Worm (Caenorhabditis elegans): Measurements from ENCODE around the gene nhr-55.

Gene nhr-55

ce11 chrV:439183-439749, 38.7 kb upstream of the nhr-55 start:
- no peak for TF ChIP-seq nhr-76 (tag; optimal IDR thresholded peaks at IDR 0.05)
- no peak for TF ChIP-seq eor-1 (tag; optimal IDR thresholded peaks at IDR 0.05)
- TF ChIP-seq R02D3.7 (tag; optimal IDR thresholded peaks at IDR 0.05): no peak
- TF ChIP-seq elt-3 (tag; optimal IDR thresholded peaks at IDR 0.05): no peak
- no peak for TF ChIP-seq ceh-16 (tag; optimal IDR thresholded peaks at IDR 0.05)
- TF ChIP-seq nfya-1 (tag; optimal IDR thresholded peaks at IDR 0.05; ENCODE audit: insufficient read depth): no peak
- TF ChIP-seq lin-15B (tag; optimal IDR thresholded peaks at IDR 0.05): no peak
- no peak for TF ChIP-seq unc-39 (tag; optimal IDR thresholded peaks at IDR 0.05)
- TF ChIP-seq ama-1 (optimal IDR thresholded peaks at IDR 0.05): no peak
- no peak for TF ChIP-seq nhr-67 (tag; optimal IDR thresholded peaks at IDR 0.05)
- no peak for TF ChIP-seq pqm-1 (tag; optimal IDR thresholded peaks at IDR 0.05)
- no peak for TF ChIP-seq mdl-1 (tag; optimal IDR thresholded peaks at IDR 0.05)
- no peak for TF ChIP-seq mml-1 (tag; optimal IDR thresholded peaks at IDR 0.05)

- TF ChIP-seq sea-2 (GFP tag; optimal IDR thresholded peaks at IDR 0.05) (no peak), eor-1 (tag; optimal IDR thresholded peaks at IDR 0.05) (no peak), elt-3 (tag; optimal IDR thresholded peaks at IDR 0.05) (no peak), hmg-11 (tag; optimal IDR thresholded peaks at IDR 0.05) (no peak), mml-1 (tag; optimal IDR thresholded peaks at IDR 0.05) (no peak), ztf-11 (tag; optimal IDR thresholded peaks at IDR 0.05) (no peak), egl-5 (tag; optimal IDR thresholded peaks at IDR 0.05) (no peak), ama-1 (optimal IDR thresholded peaks at IDR 0.05) (no peak), ceh-9 (tag; optimal IDR thresholded peaks at IDR 0.05) (no peak), nfya-1 (tag; optimal IDR thresholded peaks at IDR 0.05; ENCODE audit: insufficient read depth) (no peak), ztf-4 (tag; optimal IDR thresholded peaks at IDR 0.05) (no peak), jun-1 (tag; optimal IDR thresholded peaks at IDR 0.05) (no peak), nhr-12 (tag; optimal IDR thresholded peaks at IDR 0.05) (no peak), zag-1 (tag; optimal IDR thresholded peaks at IDR 0.05) (no peak), egl-27 (tag; optimal IDR thresholded peaks at IDR 0.05) (no peak), R02D3.7 (tag; optimal IDR thresholded peaks at IDR 0.05) (no peak)
These were observed 37.0 kb upstream of the nhr-55 start, which contains the start of gene B0554.7 for ce11 chrV:440923-441322. Gene B0554.7, minus strand, starts transcription at chrV:441023.

ce11 chrV:443193-443592, 34.8 kb upstream of the nhr-55 start, which contains the start of gene srh-33:
Gene srh-33, minus strand, starts transcription at chrV:443293.
- no peak for TF ChIP-seq ceh-82 (tag; optimal IDR thresholded peaks at IDR 0.05)
- TF ChIP-seq skn-1 (tag; optimal IDR thresholded peaks at IDR 0.05): no peak
- TF ChIP-seq sea-2 (GFP tag; optimal IDR thresholded peaks at IDR 0.05): no peak
- no peak for TF ChIP-seq nhr-25 (tag; optimal IDR thresholded peaks at IDR 0.05)
- TF ChIP-seq nfya-1 (tag; optimal IDR thresholded peaks at IDR 0.05; ENCODE audit: insufficient read depth): no peak
- TF ChIP-seq pqm-1 (tag; optimal IDR thresholded peaks at IDR 0.05): no peak
- TF ChIP-seq zag-1 (tag; optimal IDR thresholded peaks at IDR 0.05): no peak
- TF ChIP-seq aly-2 (tag; optimal IDR thresholded peaks at IDR 0.05): no peak
- TF ChIP-seq ceh-9 (tag; optimal IDR thresholded peaks at IDR 0.05): no peak
- no peak for TF ChIP-seq elt-1 (tag; optimal IDR thresholded peaks at IDR 0.05)
- TF ChIP-seq fkh-10 (GFP tag; optimal IDR thresholded peaks at IDR 0.05): no peak
- TF ChIP-seq nhr-12 (tag; optimal IDR thresholded peaks at IDR 0.05): no peak

- TF ChIP-seq ama-1 (optimal IDR thresholded peaks at IDR 0.05) (no peak), nhr-67 (tag; optimal IDR thresholded peaks at IDR 0.05) (no peak), pha-4 (tag; optimal IDR thresholded peaks at IDR 0.05) (no peak), nhr-77 (tag; optimal IDR thresholded peaks at IDR 0.05) (no peak), ZK546.5 (tag; optimal IDR thresholded peaks at IDR 0.05) (no peak), ceh-16 (tag; optimal IDR thresholded peaks at IDR 0.05) (no peak), pqm-1 (tag; optimal IDR thresholded peaks at IDR 0.05) (no peak), nhr-237 (tag; optimal IDR thresholded peaks at IDR 0.05) (no peak), lsy-12 (tag; optimal IDR thresholded peaks at IDR 0.05) (no peak), nhr-23 (tag; optimal IDR thresholded peaks at IDR 0.05) (no peak), zag-1 (tag; optimal IDR thresholded peaks at IDR 0.05) (no peak), mml-1 (tag; optimal IDR thresholded peaks at IDR 0.05) (no peak), mdl-1 (tag; optimal IDR thresholded peaks at IDR 0.05) (no peak), nfya-1 (tag; optimal IDR thresholded peaks at IDR 0.05; ENCODE audit: insufficient read depth) (no peak), unc-39 (tag; optimal IDR thresholded peaks at IDR 0.05) (no peak)
These were observed 31.4 kb upstream of the nhr-55 start, which contains the start of gene srh-34 for ce11 chrV:446574-446973. Gene srh-34, minus strand, starts transcription at chrV:446674.

Data from whole organism, L3 larva.